Fruit fly (Drosophila melanogaster): Measurements from ENCODE around the gene f.

Gene f

DNA sequence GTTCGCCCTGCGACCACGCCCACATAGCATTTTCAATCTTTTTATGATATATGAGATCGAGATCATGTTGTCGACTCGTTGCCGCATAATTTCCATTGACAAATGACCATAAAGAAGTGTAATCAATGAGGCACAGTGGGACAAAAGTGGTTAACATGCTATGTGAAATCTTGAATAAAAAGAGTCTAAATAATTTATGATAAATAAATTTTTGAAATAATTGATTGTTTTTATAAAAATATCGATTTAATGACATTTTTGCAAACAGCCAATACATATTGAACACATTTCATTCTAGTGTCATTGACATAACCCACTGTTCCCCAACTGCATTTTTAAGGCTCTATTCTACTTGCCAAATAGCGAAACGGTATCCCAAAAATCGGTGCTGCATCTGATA is 45.2 kb upstream of the f start (continued):
- TF ChIP-seq CG11456 (GFP tag; IDR thresholded peaks at IDR 0.05) (no peak), peb (GFP tag; IDR thresholded peaks at IDR 0.05) (no peak), lbe (GFP tag; optimal IDR thresholded peaks at IDR 0.05) (no peak), BtbVII (GFP tag; optimal IDR thresholded peaks at IDR 0.05) (no peak), Max (GFP tag; optimal IDR thresholded peaks at IDR 0.05) (no peak), Antp (GFP tag; optimal IDR thresholded peaks at IDR 0.05) (no peak), D19B (GFP tag; optimal IDR thresholded peaks at IDR 0.05) (no peak), sqz (GFP tag; optimal IDR thresholded peaks at IDR 0.05) (no peak), CG6689 (GFP tag; IDR thresholded peaks at IDR 0.05) (peak; percentile 37; the same call in 1 of the 2 replicates), sens (GFP tag) (peak; percentile 6), toy (GFP tag; IDR thresholded peaks at IDR 0.05) (no peak), dysf (GFP tag; IDR thresholded peaks at IDR 0.05) (peak; percentile 39; the same call in 1 of the 3 replicates), dpn (GFP tag; optimal IDR thresholded peaks at IDR 0.05) (peak in 1 of 2 experiments; percentile 13), psq (GFP tag; optimal IDR thresholded peaks at IDR 0.05) (no peak), CG2712 (tag; optimal IDR thresholded peaks at IDR 0.05) (peak; percentile 38), unpg (GFP tag; optimal IDR thresholded peaks at IDR 0.05) (peak; percentile 48), Ptx1 (GFP tag; IDR thresholded peaks at IDR 0.05) (peak; percentile 40; the same call in 1 of the 2 replicates), gem (tag; optimal IDR thresholded peaks at IDR 0.05) (peak; percentile 57), sisA (GFP tag; IDR thresholded peaks at IDR 0.05) (peak; percentile 31; the same call in 1 of the 2 replicates), ap (GFP tag; IDR thresholded peaks at IDR 0.05) (no peak; the same call in 1 of the 2 replicates), CG30403 (GFP tag; optimal IDR thresholded peaks at IDR 0.05) (peak; percentile 15), row (GFP tag; IDR thresholded peaks at IDR 0.05) (peak; percentile 38; the same call in 1 of the 3 replicates), Lhr (GFP tag; optimal IDR thresholded peaks at IDR 0.05) (no peak), CG7928 (GFP tag; optimal IDR thresholded peaks at IDR 0.05) (no peak), shn (GFP tag; optimal IDR thresholded peaks at IDR 0.05) (no peak), grau (tag; optimal IDR thresholded peaks at IDR 0.05) (peak; percentile 15), CG10209 (GFP tag; optimal IDR thresholded peaks at IDR 0.05) (peak; percentile 27), hb (GFP tag; IDR thresholded peaks at IDR 0.05; ENCODE audit: partially characterized antibody) (no peak), eyg (GFP tag; optimal IDR thresholded peaks at IDR 0.05) (no peak), Oli (tag; optimal IDR thresholded peaks at IDR 0.05) (peak; percentile 54), Sox102F (GFP tag; optimal IDR thresholded peaks at IDR 0.05) (peak; percentile 46), HLH54F (GFP tag; optimal IDR thresholded peaks at IDR 0.05) (no peak), ind (GFP tag; optimal IDR thresholded peaks at IDR 0.05) (peak; percentile 6), Blimp-1 (GFP tag; optimal IDR thresholded peaks at IDR 0.05) (peak; percentile 31), Usf (GFP tag; optimal IDR thresholded peaks at IDR 0.05) (no peak), Fer3 (tag; optimal IDR thresholded peaks at IDR 0.05) (no peak), H15 (GFP tag; IDR thresholded peaks at IDR 0.05) (no peak), CG2199 (GFP tag; IDR thresholded peaks at IDR 0.05) (no peak), kay (GFP tag; optimal IDR thresholded peaks at IDR 0.05) (no peak), Dref (GFP tag; IDR thresholded peaks at IDR 0.05) (no peak), CG4404 (GFP tag; IDR thresholded peaks at IDR 0.05) (no peak), fd64A (GFP tag; optimal IDR thresholded peaks at IDR 0.05) (no peak), CG18262 (tag; optimal IDR thresholded peaks at IDR 0.05) (peak; percentile 17), sim (GFP tag; IDR thresholded peaks at IDR 0.05) (no peak), NC2α (GFP tag; optimal IDR thresholded peaks at IDR 0.05) (no peak), CG10366 (GFP tag; IDR thresholded peaks at IDR 0.05) (no peak), CG7357 (GFP tag; IDR thresholded peaks at IDR 0.05) (no peak), Trl (optimal IDR thresholded peaks at IDR 0.05) (no peak), Trl (GFP tag; optimal IDR thresholded peaks at IDR 0.05) (no peak), disco-r (GFP tag; optimal IDR thresholded peaks at IDR 0.05) (no peak), lab (GFP tag; optimal IDR thresholded peaks at IDR 0.05) (peak; percentile 48), CG17186 (GFP tag; optimal IDR thresholded peaks at IDR 0.05) (no peak), CG11398 (GFP tag; optimal IDR thresholded peaks at IDR 0.05) (no peak)

All from whole organism, embryonic.